Fruit fly (Drosophila melanogaster): ENCODE results near the gene nau.

dm6 chr3R:23685955-23686354 is 32.2 kb downstream of the nau start, which contains the start of gene SPE:
- no peak for TF ChIP-seq Dll (optimal IDR thresholded peaks at IDR 0.05)
- TF ChIP-seq EcR (GFP tag; optimal IDR thresholded peaks at IDR 0.05) = no peak

Data from whole organism.